Fruit fly (Drosophila melanogaster): Measurements from ENCODE around the gene CG3281.

DNA sequence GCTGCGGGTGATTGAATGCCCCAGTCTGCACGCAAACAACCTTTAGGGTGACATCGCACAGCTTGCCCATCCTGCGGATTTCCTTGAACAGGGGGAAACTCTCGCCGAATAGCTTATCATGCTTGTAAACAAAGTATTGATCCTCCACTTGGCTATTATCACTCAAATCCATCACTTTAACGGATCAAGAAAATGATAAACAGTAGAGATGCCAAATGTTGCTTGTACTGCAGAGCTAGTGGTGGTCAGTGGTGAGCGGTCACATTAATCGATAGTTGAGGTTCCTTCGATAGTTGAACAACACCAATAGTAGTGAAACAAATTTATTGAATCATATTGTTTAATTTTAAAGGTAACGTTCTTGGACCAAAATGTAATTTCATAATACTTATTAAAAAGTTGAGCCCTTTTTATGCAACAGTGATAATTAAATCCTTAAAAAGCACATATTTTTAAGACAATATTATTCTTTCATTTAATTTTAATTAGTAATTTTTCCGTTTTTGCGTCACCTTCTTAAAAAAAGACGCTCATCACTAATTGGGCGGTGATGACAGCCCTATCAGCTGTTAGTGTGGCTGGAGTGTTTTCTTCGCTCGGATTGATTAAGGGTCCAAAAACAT, 47.7 kb upstream of the CG3281 start, which contains the start of the genes KLHL18 and GCC185:
- peak; percentile 63 for TF ChIP-seq nerfin-1 (tag; optimal IDR thresholded peaks at IDR 0.05)
- TF ChIP-seq h (optimal IDR thresholded peaks at IDR 0.05): no peak
- peak in 1 of 2 experiments; percentile 85 for TF ChIP-seq insv (GFP tag; optimal IDR thresholded peaks at IDR 0.05)
- TF ChIP-seq CTCF (GFP tag; optimal IDR thresholded peaks at IDR 0.05): no peak
- TF ChIP-seq CG34376 (GFP tag; optimal IDR thresholded peaks at IDR 0.05): no peak
- no peak for TF ChIP-seq CG16779 (GFP tag; IDR thresholded peaks at IDR 0.05)
- TF ChIP-seq Antp (GFP tag; optimal IDR thresholded peaks at IDR 0.05): peak; percentile 28
